Worm (Caenorhabditis elegans) whole organism, dauer: ENCODE results near the gene F45E12.5.

ENCODE experiments used
- unc-62 ChIP-seq: sonication (generic microtip); optimal IDR thresholded peaks from 2 replicates; lab custom pipeline; 2017; ENCODE audit warnings: missing biosample characterization, missing genetic modification reagents, missing genetic modification characterization

F45E12.5 gene

DNA sequence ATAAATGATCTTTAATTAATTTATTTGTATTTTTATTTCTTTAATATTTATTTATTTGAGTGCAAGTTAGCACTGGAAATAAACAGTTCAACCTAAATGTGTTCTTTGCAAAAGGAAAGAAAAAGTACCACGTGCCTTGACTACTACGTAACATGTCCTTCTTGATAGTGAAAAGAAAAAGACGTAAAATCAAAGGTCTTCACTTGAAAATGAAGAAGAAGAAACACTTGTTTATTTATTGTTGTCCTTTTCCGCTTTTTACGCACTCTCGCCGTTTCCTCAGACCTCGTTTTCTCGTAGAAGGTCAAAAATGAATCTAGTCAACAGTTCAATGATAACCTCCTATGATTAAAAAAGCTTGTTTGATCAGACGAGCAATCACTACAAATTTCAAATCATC lies 32.0 kb downstream of the F45E12.5 start:
- TF ChIP-seq unc-62 (GFP tag; lab: Kevin White, UChicago): no peak

- no peak for TF ChIP-seq unc-62 (GFP tag; lab: Kevin White, UChicago)
These were observed 32.7 kb downstream of the F45E12.5 start for ce11 chrII:7277257-7277656.

DNA sequence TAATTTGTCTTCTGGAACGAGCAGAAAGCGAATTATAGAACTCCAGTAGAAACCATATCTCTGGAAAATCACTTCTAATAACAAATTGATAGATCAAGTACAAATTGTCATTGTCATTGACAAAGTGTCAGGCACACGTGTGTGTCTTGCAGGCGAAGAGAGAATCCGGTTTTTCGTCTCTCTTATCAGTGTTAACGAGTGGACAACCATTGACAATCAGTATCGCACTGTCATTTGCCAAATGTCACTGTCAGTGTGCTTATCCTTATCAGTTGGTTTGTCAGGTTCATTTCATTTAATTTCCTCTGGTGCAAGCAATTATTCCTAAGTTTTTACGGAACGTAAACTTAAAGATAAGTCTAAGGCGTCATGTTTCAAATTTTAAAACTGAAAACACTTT lies 36.4 kb downstream of the F45E12.5 start:
- TF ChIP-seq unc-62 (GFP tag; lab: Kevin White, UChicago): no peak

ce11 chrII:7272513-7272912 lies 37.4 kb downstream of the F45E12.5 start:
- no peak for TF ChIP-seq unc-62 (GFP tag; lab: Kevin White, UChicago)

DNA sequence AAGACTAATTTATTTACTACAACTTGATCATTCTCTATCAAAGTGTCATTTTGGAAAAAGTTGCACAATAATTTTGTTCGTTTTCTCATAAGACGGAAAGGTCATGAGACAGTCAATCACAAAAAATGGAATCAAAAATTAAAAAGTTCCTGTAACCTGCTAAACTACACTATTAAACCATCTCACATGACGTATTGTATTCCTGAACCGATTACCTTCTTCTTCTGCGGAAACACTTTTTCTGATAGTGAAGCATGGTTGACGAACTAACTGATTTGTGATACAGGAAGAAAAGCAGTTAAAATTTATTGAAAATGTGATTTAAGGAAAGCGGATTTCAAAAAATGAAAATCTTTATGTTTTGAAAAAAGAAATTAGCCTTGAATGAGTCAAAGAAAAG lies 40.1 kb downstream of the F45E12.5 start:
- no peak for TF ChIP-seq unc-62 (GFP tag; lab: Kevin White, UChicago)

- TF ChIP-seq unc-62 (GFP tag; lab: Kevin White, UChicago): no peak
These were observed 45.2 kb downstream of the F45E12.5 start for ce11 chrII:7264675-7265074.

DNA sequence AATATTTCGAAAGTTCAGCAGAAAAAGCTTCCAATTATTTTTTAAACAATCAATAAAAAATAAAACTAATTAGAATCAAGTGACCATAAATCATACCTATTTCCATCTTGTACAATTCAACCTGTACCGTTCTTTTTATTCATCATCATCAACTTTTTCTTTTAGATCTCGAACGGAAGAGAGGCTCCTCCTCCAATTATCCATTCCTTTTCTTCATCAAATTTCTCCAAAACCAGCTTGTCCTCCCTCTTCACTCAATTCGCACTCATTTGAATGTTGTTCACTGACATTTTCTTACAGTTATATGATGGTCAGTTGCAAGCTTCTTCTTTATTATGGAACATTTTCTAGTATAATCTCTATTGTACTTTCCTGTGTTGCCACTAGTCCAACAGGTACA lies 48.1 kb downstream of the F45E12.5 start, which contains the start of gene C30G12.4:
Gene C30G12.4, plus strand, starts transcription at position 301 of the 400 bp plus-strand sequence.
- no peak for TF ChIP-seq unc-62 (GFP tag; lab: Kevin White, UChicago)
